Worm (Caenorhabditis elegans) whole organism, L3 larva: Measurements from ENCODE around the gene Y59C2A.2.

Source experiments
- R02D3.7 ChIP-seq: fragments of 150-350 bp; optimal IDR thresholded peaks from 2 replicates; lab custom pipeline; 2014; ENCODE audit warnings: missing biosample characterization, missing genetic modification characterization
- egl-27 ChIP-seq: sonication (generic microtip); optimal IDR thresholded peaks from 4 replicates; lab custom pipeline; 2017; ENCODE audit warnings: missing biosample characterization, missing genetic modification reagents, missing genetic modification characterization
- lin-15B ChIP-seq: fragments of 150-350 bp; optimal IDR thresholded peaks from 2 replicates; lab custom pipeline; 2014; ENCODE audit warnings: missing biosample characterization, missing genetic modification characterization
- mml-1 ChIP-seq: fragments of 150-350 bp; sonication (generic microtip); optimal IDR thresholded peaks from 3 replicates; lab custom pipeline; 2014; ENCODE audit warnings: missing biosample characterization, missing genetic modification characterization
- nhr-237 ChIP-seq: fragments of 150-350 bp; optimal IDR thresholded peaks from 2 replicates; lab custom pipeline; 2014; ENCODE audit warnings: missing biosample characterization, missing genetic modification characterization
- nhr-77 ChIP-seq: fragments of 150-350 bp; optimal IDR thresholded peaks from 2 replicates; lab custom pipeline; 2014; ENCODE audit warnings: missing biosample characterization, missing genetic modification characterization
- sea-2 ChIP-seq: fragments of 150-350 bp; sonication (generic microtip); optimal IDR thresholded peaks from 4 replicates; lab custom pipeline; 2014; ENCODE audit warnings: missing biosample characterization, missing genetic modification reagents, missing genetic modification characterization
- unc-62 ChIP-seq: fragments of 150-350 bp; sonication (generic microtip); optimal IDR thresholded peaks from 4 replicates; lab custom pipeline; 2014; ENCODE audit warnings: missing biosample characterization, missing genetic modification reagents, missing genetic modification characterization
- zag-1 ChIP-seq: fragments of 150-350 bp; optimal IDR thresholded peaks from 2 replicates; lab custom pipeline; 2014; ENCODE audit warnings: missing biosample characterization, missing genetic modification characterization
- ztf-4 ChIP-seq: fragments of 150-350 bp; optimal IDR thresholded peaks from 2 replicates; lab custom pipeline; 2014; ENCODE audit warnings: missing biosample characterization, missing genetic modification characterization

DNA sequence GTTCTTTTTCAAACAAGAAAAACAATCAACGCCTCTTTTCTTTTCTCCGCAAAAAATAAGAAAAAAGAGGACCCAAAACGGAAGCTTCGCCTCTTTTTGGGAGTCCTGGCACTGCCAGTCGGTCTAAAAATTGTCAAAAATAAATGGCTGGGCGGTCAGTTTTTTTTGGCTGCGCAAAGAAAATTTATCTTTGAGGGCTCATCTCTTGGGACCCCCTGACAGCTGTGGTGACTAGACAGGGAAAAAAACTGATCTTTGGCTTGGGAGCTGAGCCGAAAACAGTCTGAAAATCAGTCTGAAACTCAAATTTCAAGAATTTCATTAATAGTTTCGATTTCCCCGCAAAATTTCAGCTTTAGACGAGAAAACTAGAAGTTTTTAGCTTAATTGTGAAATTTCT is 13.4 kb downstream of the Y59C2A.2 start:
- TF ChIP-seq lin-15B (tag; lab: Kevin White, UChicago) = no peak
- TF ChIP-seq nhr-237 (tag; lab: Kevin White, UChicago) = no peak
- TF ChIP-seq egl-27 (tag; lab: Kevin White, UChicago) = no peak
- no peak for TF ChIP-seq sea-2 (GFP tag; lab: Kevin White, UChicago)
- no peak for TF ChIP-seq zag-1 (tag; lab: Kevin White, UChicago)
- no peak for TF ChIP-seq ztf-4 (tag; lab: Kevin White, UChicago)
- no peak for TF ChIP-seq unc-62 (GFP tag; lab: Kevin White, UChicago)
- no peak for TF ChIP-seq nhr-77
- no peak for TF ChIP-seq R02D3.7
- no peak for TF ChIP-seq mml-1 (tag; lab: Kevin White, UChicago)
